Worm (Caenorhabditis elegans): ENCODE data around the gene Y59A8B.26.
A peak's percentile ranks its signal among the peaks of the same experiment; 100 is the strongest.
"Not testable (repeated sequence)": the region's sequence is repeated elsewhere in the genome, so short reads cannot be mapped to it uniquely, and the experiment has no call there.

The Y59A8B.26 gene

DNA sequence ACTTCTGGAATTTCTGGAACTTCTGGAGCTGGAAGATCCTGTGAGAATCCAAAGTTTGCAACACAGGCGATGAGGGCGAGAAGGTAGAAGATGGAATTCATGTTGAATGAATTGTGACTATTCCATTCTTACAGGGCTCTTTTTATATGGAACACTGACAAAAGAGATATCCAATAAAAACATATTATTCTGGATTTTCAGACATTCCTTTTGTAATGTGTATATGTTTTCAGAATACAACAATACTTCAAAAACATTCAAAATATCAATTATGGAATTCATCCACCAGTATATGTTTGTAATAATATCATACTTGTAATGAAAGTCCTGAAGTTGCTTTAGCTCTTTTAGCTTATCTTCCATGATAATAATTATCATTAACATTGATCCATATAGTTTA is at the start of gene Y59A8B.26:
Y59A8B.26 (minus strand) TSS at position 101 of the 400 bp plus-strand sequence.
- not testable (repeated sequence) for TF ChIP-seq sem-4, nhr-237, ztf-4 (tag; optimal IDR thresholded peaks at IDR 0.05)

DNA sequence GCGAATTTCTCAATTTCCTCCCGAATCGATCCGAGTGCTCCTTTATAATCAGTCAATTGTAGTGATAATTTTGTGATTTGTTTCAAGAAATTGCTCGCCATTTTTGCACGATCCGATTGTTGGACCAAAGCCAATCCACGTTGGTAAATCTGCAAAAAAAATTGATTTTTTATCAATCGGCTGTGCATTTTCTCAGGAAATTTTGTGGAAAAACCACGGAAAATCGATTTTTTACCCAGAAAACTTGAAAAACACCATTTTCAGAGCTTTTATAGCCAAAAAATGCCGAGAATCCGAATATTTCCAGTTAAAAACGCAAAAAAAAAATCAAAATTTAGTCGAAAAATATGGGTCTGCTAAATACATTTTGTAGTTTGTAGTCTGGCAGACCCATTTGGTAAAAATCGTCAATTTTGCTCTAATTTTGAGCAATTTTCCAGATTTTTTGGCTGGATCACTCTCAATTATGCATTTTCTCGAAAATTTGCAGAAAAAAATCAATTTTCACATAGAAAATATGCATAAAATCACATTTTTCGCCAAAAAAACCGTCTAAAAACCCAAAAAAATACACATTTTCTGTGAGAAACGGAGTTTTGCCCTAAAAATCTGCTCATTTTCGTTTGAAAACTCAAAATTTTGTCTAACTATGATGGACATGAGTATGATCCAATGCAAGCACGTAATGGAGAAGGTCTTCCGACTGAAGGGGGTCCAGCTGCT is 44.8 kb upstream of the Y59A8B.26 start, which contains the start of the genes Y59A8B.25 and ebp-3:
Y59A8B.25 (minus strand) TSS at position 101 of the 723 bp plus-strand sequence.
ebp-3 (plus strand) TSS at position 673 of the 723 bp plus-strand sequence.
- TF ChIP-seq snpc-4 (tag; optimal IDR thresholded peaks at IDR 0.05); Y55F3AM.14 (GFP tag; optimal IDR thresholded peaks at IDR 0.05); ceh-16 (tag; optimal IDR thresholded peaks at IDR 0.05): not testable (repeated sequence)

DNA sequence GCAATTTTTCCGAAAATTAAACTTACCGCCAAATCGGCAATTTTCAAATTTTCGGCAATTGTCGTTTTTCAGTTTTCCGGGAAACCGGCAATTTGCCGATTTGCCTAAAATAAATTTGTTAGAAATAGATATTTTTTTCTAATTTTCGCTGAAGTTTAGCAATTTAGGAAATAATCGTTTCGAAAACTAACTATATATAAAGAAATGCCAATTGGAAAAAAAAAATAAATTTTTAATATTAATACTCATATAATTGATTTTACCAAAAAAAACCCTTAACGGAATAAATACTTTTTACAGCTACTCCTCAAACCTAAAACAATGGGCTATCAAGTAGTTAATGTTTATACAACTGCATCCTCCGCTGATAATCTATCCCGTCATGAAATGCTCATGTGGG is 32.6 kb upstream of the Y59A8B.26 start, which contains the start of gene ebp-1:
ebp-1 (plus strand) TSS at position 301 of the 400 bp plus-strand sequence.
- TF ChIP-seq ztf-1 (GFP tag; conservative IDR thresholded peaks at IDR 0.05) (no peak), ceh-82 (tag; optimal IDR thresholded peaks at IDR 0.05) (no peak), aly-2 (tag; optimal IDR thresholded peaks at IDR 0.05) (no peak), lin-11 (tag; optimal IDR thresholded peaks at IDR 0.05) (no peak), nhr-77 (tag; optimal IDR thresholded peaks at IDR 0.05) (no peak), lin-39 (tag; optimal IDR thresholded peaks at IDR 0.05) (no peak), ZK546.5 (tag; optimal IDR thresholded peaks at IDR 0.05) (no peak)

DNA sequence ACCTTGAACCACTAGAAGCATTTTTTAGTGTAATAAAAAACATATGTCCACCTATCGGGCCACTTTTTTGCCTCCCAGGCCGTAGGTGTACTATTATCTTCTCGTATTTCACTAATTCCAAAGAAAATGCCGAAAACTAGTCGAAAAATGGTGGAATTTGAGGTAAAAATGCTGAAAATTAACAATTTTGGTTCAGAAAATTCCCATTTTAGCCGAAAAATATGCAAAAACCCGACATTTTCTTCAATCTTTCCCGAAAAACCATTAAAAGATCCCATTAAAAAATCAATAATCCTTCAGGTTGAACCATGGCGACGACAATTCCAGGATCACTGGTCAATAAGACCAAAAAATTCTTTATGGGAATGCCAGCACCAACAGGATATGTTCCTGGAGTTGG is 11.5 kb upstream of the Y59A8B.26 start, which contains the start of gene prp-6:
prp-6 (plus strand) TSS at position 301 of the 400 bp plus-strand sequence.
- TF ChIP-seq C34F6.9 (tag; optimal IDR thresholded peaks at IDR 0.05) (no peak), R02D3.7 (tag; optimal IDR thresholded peaks at IDR 0.05) (no peak), ZK546.5 (tag; optimal IDR thresholded peaks at IDR 0.05) (no peak), unc-62 (GFP tag; optimal IDR thresholded peaks at IDR 0.05) (no peak)

DNA sequence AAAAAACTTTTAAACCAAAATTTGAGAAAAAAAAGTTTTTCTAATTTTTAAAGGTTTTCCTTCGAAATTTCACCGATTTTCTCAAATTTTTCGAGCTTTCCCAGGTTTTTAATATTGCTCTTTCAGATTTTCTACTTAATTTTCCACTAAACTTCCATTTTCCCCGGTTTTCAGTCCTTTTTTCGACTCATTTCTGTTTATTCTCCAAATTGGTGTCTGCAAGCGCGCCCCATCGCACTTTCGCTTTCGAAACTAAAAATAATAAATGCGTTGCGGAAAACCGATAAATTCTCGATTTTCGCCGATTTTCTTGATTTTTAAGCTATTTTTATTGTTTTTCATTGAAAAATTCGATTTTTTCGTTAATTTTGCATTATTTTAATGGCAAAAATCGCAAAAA is 10.8 kb upstream of the Y59A8B.26 start:
- TF ChIP-seq blmp-1 (tag; optimal IDR thresholded peaks at IDR 0.05; ENCODE audit: insufficient read depth) (peak; percentile 2), C34F6.9 (tag; optimal IDR thresholded peaks at IDR 0.05) (peak; percentile 40), nhr-10 (tag; optimal IDR thresholded peaks at IDR 0.05) (no peak), ztf-4 (tag; optimal IDR thresholded peaks at IDR 0.05) (no peak)

DNA sequence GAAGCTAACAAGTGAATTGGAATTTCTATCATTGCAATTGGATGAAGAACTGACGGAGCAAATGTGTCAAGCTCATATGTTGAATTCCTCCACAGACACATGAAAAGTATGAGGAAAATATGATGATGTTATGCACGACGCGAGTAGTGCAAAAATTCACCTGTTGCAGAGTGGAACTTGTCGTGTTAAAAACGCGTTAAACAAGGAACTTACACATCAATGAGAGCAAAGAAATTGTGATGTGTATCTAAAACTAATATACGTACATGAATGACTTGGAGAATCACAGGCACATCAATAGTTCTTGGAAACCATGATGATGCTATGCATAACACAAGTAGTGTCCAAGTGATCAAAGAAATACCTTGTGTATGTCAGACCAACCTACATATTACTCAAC is 6.6 kb upstream of the Y59A8B.26 start, which contains the start of gene srh-134:
srh-134 (minus strand) TSS at position 101 of the 400 bp plus-strand sequence.
- TF ChIP-seq dmd-4 (tag; optimal IDR thresholded peaks at IDR 0.05) (no peak), unc-55 (GFP tag; optimal IDR thresholded peaks at IDR 0.05) (no peak), unc-39 (tag; optimal IDR thresholded peaks at IDR 0.05) (no peak), lin-13 (GFP tag; optimal IDR thresholded peaks at IDR 0.05) (no peak), ceh-82 (tag; optimal IDR thresholded peaks at IDR 0.05) (no peak), nhr-129 (tag; optimal IDR thresholded peaks at IDR 0.05) (no peak), C34F6.9 (tag; optimal IDR thresholded peaks at IDR 0.05) (no peak), unc-62 (GFP tag; optimal IDR thresholded peaks at IDR 0.05) (no peak), snpc-4 (tag; optimal IDR thresholded peaks at IDR 0.05) (no peak), ceh-16 (tag; optimal IDR thresholded peaks at IDR 0.05) (no peak), ZK546.5 (tag; optimal IDR thresholded peaks at IDR 0.05) (no peak), nhr-77 (tag; optimal IDR thresholded peaks at IDR 0.05) (no peak), nhr-11 (tag; optimal IDR thresholded peaks at IDR 0.05) (no peak), nhr-10 (tag; optimal IDR thresholded peaks at IDR 0.05) (no peak), peb-1 (tag; optimal IDR thresholded peaks at IDR 0.05) (no peak), mdl-1 (tag; optimal IDR thresholded peaks at IDR 0.05) (no peak)

DNA sequence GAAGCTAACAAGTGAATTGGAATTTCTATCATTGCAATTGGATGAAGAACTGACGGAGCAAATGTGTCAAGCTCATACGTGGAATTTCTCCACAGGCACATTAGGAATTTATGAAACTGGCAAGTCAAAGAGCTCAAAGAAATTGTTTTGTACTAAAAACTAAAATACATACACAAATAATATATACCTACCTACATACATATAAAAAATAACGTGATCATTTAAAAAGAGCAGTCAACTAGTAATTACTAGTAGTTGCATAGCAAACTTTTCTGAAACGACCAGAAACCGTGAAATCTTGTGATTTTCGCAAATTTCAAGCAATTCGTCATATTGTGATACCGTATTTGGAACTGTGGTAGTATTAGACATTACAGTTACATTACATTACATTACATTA is 3.5 kb upstream of the Y59A8B.26 start, which contains the start of gene srh-133:
srh-133 (minus strand) TSS at position 101 of the 400 bp plus-strand sequence.
- TF ChIP-seq lin-13 (GFP tag; optimal IDR thresholded peaks at IDR 0.05) (no peak), ceh-16 (tag; optimal IDR thresholded peaks at IDR 0.05) (no peak), lin-39 (tag; optimal IDR thresholded peaks at IDR 0.05) (no peak), zag-1 (tag; optimal IDR thresholded peaks at IDR 0.05) (no peak), nhr-23 (tag; optimal IDR thresholded peaks at IDR 0.05) (no peak), ceh-82 (tag; optimal IDR thresholded peaks at IDR 0.05) (no peak), sem-4 (tag; optimal IDR thresholded peaks at IDR 0.05) (no peak), sma-9 (GFP tag; optimal IDR thresholded peaks at IDR 0.05) (no peak), sma-9 (tag; optimal IDR thresholded peaks at IDR 0.05) (no peak), elt-1 (tag; optimal IDR thresholded peaks at IDR 0.05) (no peak), C34F6.9 (tag; optimal IDR thresholded peaks at IDR 0.05) (no peak), snpc-4 (tag; optimal IDR thresholded peaks at IDR 0.05) (no peak), mbf-1 (tag; optimal IDR thresholded peaks at IDR 0.05) (no peak), nhr-6 (tag; optimal IDR thresholded peaks at IDR 0.05) (no peak), ztf-4 (tag; optimal IDR thresholded peaks at IDR 0.05) (no peak), ama-1 (optimal IDR thresholded peaks at IDR 0.05) (no peak), F13H6.1 (tag; optimal IDR thresholded peaks at IDR 0.05) (no peak), elt-3 (tag; optimal IDR thresholded peaks at IDR 0.05) (no peak), nhr-25 (tag; optimal IDR thresholded peaks at IDR 0.05) (no peak)

Measured in whole organism, L2 larva.